Fruit fly (Drosophila melanogaster) whole organism, embryonic: ENCODE measurements around the gene SMC3.
A peak's percentile ranks its signal among the peaks of the same experiment; 100 is the strongest.

Source experiments
- Ada2b ChIP-seq: fragments of 200-800 bp; sonication (Bioruptor generic); IDR thresholded peaks from 2 replicates; pipeline ENCODE4 v1.3.6; 2022; ENCODE audit warnings: missing biosample characterization, missing genetic modification characterization
- C15 ChIP-seq: fragments of 200-800 bp; sonication (Bioruptor generic); IDR thresholded peaks from 3 replicates; pipeline ENCODE4 v1.3.6; 2022; ENCODE audit warnings: missing biosample characterization, missing genetic modification characterization
- CG12659 ChIP-seq: fragments of 200-800 bp; sonication (Bioruptor generic); optimal IDR thresholded peaks from 3 replicates; lab custom pipeline; 2017; ENCODE audit warnings: mild to moderate bottlenecking, missing biosample characterization, missing genetic modification reagents, missing genetic modification characterization
- CG12744 ChIP-seq: fragments of 200-800 bp; sonication (Bioruptor generic); optimal IDR thresholded peaks from 2 replicates; lab custom pipeline; 2016; ENCODE audit warnings: missing biosample characterization, missing genetic modification characterization
- CG13624 ChIP-seq: fragments of 200-800 bp; sonication (Bioruptor generic); optimal IDR thresholded peaks from 2 replicates; lab custom pipeline; 2016; ENCODE audit warnings: missing biosample characterization, missing genetic modification characterization
- CG15601 ChIP-seq: fragments of 200-800 bp; sonication (Bioruptor generic); optimal IDR thresholded peaks from 3 replicates; lab custom pipeline; 2019; ENCODE audit warnings: missing biosample characterization, mild to moderate bottlenecking, missing genetic modification characterization, moderate library complexity
- CG17912 ChIP-seq: fragments of 200-800 bp; sonication (Bioruptor generic); optimal IDR thresholded peaks from 2 replicates; lab custom pipeline; 2018; ENCODE audit warnings: missing biosample characterization, mild to moderate bottlenecking, missing genetic modification characterization
- CG18262 ChIP-seq: fragments of 200-800 bp; optimal IDR thresholded peaks from 3 replicates; lab custom pipeline; 2019; ENCODE audit warnings: missing biosample characterization, mild to moderate bottlenecking, missing genetic modification characterization, moderate library complexity
- CG3065 ChIP-seq: fragments of 200-800 bp; sonication (Bioruptor generic); optimal IDR thresholded peaks from 2 replicates; lab custom pipeline; 2016; ENCODE audit warnings: missing biosample characterization, missing genetic modification characterization
- CG34224 ChIP-seq: fragments of 200-800 bp; sonication (Bioruptor generic); IDR thresholded peaks from 3 replicates; pipeline ENCODE4 v1.3.6; 2022; ENCODE audit warnings: missing biosample characterization, missing genetic modification characterization; ENCODE audit not compliant: partially characterized antibody
- CG4617 ChIP-seq: fragments of 200-800 bp; sonication (Bioruptor generic); optimal IDR thresholded peaks from 3 replicates; lab custom pipeline; 2016; ENCODE audit warnings: missing biosample characterization, missing genetic modification characterization, borderline replicate concordance
- CG4730 ChIP-seq: fragments of 200-800 bp; sonication (Bioruptor generic); IDR thresholded peaks from 2 replicates; pipeline ENCODE4 v1.3.6; 2022; ENCODE audit warnings: missing biosample characterization, missing genetic modification characterization
- CG8281 ChIP-seq: fragments of 200-800 bp; sonication (Bioruptor generic); optimal IDR thresholded peaks from 2 replicates; lab custom pipeline; 2018; ENCODE audit warnings: missing biosample characterization, mild to moderate bottlenecking, missing genetic modification characterization, moderate library complexity
- CG9609 ChIP-seq: fragments of 200-800 bp; sonication (Bioruptor generic); optimal IDR thresholded peaks from 3 replicates; lab custom pipeline; 2016; ENCODE audit warnings: missing biosample characterization, missing genetic modification characterization
- CG9797 ChIP-seq: fragments of 200-800 bp; sonication (Bioruptor generic); optimal IDR thresholded peaks from 3 replicates; lab custom pipeline; 2018; ENCODE audit warnings: missing biosample characterization, mild to moderate bottlenecking, missing genetic modification characterization
- CG9932 ChIP-seq: fragments of 200-800 bp; sonication (Bioruptor generic); IDR thresholded peaks from 2 replicates; pipeline ENCODE4 v1.3.6; 2022; ENCODE audit warnings: missing biosample characterization, missing genetic modification characterization
- CTCF ChIP-seq: fragments of 200-800 bp; sonication (Bioruptor generic); optimal IDR thresholded peaks from 2 replicates; lab custom pipeline; 2017; ENCODE audit warnings: missing biosample characterization, mild to moderate bottlenecking, missing genetic modification characterization, moderate library complexity
- MESR4 ChIP-seq: fragments of 200-800 bp; sonication (Bioruptor generic); optimal IDR thresholded peaks from 2 replicates; lab custom pipeline; 2018; ENCODE audit warnings: missing biosample characterization, mild to moderate bottlenecking, missing genetic modification characterization, moderate library complexity
- Nf-YC ChIP-seq: fragments of 200-800 bp; optimal IDR thresholded peaks from 3 replicates; lab custom pipeline; 2019; ENCODE audit warnings: missing biosample characterization, mild to moderate bottlenecking, missing genetic modification characterization, moderate library complexity
- Pdp1 ChIP-seq, 2 experiments: fragments of 200-800 bp; sonication (Bioruptor generic); optimal IDR thresholded peaks; 3 replicates each; lab custom pipeline; 2016; ENCODE audit warnings: missing biosample characterization in 2 of 2, missing genetic modification characterization in 2 of 2, mild to moderate bottlenecking in 1 of 2, moderate library complexity in 1 of 2
- al ChIP-seq: fragments of 200-800 bp; sonication (Bioruptor generic); IDR thresholded peaks from 2 replicates; pipeline ENCODE4 v1.3.6; 2022; ENCODE audit warnings: missing biosample characterization, missing genetic modification characterization
- chif ChIP-seq, 2 experiments: fragments of 200-800 bp; sonication (Bioruptor generic); optimal IDR thresholded peaks; 3 replicates each; lab custom pipeline; 2016; ENCODE audit warnings: missing biosample characterization in 2 of 2, missing genetic modification characterization in 2 of 2
- exex ChIP-seq: fragments of 200-800 bp; sonication (Bioruptor generic); optimal IDR thresholded peaks from 4 replicates; lab custom pipeline; 2018; ENCODE audit warnings: missing biosample characterization, mild to moderate bottlenecking, missing genetic modification characterization, moderate library complexity
- gfzf ChIP-seq: fragments of 200-800 bp; sonication (Bioruptor generic); optimal IDR thresholded peaks from 2 replicates; lab custom pipeline; 2016; ENCODE audit warnings: missing biosample characterization, mild to moderate bottlenecking, missing genetic modification characterization, moderate library complexity
- grn ChIP-seq: fragments of 200-800 bp; sonication (Bioruptor generic); optimal IDR thresholded peaks from 3 replicates; lab custom pipeline; 2017; ENCODE audit warnings: missing biosample characterization, missing genetic modification characterization
- ken ChIP-seq: fragments of 200-800 bp; sonication (Bioruptor generic); IDR thresholded peaks from 3 replicates; pipeline ENCODE4 v1.3.6; 2022; ENCODE audit warnings: missing biosample characterization, missing genetic modification characterization
- knrl ChIP-seq: fragments of 200-800 bp; sonication (Bioruptor generic); IDR thresholded peaks from 3 replicates; pipeline ENCODE4 v1.3.6; 2022; ENCODE audit warnings: missing biosample characterization, missing genetic modification characterization; ENCODE audit not compliant: partially characterized antibody
- mam ChIP-seq: fragments of 200-800 bp; sonication (Bioruptor generic); optimal IDR thresholded peaks from 3 replicates; lab custom pipeline; 2016; ENCODE audit warnings: missing biosample characterization, missing genetic modification characterization
- peb ChIP-seq: fragments of 200-800 bp; sonication (Bioruptor generic); IDR thresholded peaks from 2 replicates; pipeline ENCODE4 v1.3.6; 2022; ENCODE audit warnings: missing biosample characterization, missing genetic modification characterization
- schlank ChIP-seq: fragments of 200-800 bp; sonication (Bioruptor generic); optimal IDR thresholded peaks from 2 replicates; lab custom pipeline; 2018; ENCODE audit warnings: missing biosample characterization, mild to moderate bottlenecking, missing genetic modification characterization
- sens-2 ChIP-seq: fragments of 200-800 bp; sonication (Bioruptor generic); IDR thresholded peaks from 2 replicates; pipeline ENCODE4 v1.3.6; 2022; ENCODE audit warnings: missing biosample characterization, missing genetic modification characterization
- sug ChIP-seq: fragments of 200-800 bp; optimal IDR thresholded peaks from 2 replicates; lab custom pipeline; 2019; ENCODE audit warnings: missing biosample characterization, mild to moderate bottlenecking, missing genetic modification characterization, moderate library complexity
- vvl ChIP-seq: fragments of 200-800 bp; sonication (Bioruptor generic); IDR thresholded peaks from 2 replicates; pipeline ENCODE4 v1.3.6; 2022; ENCODE audit warnings: missing biosample characterization, missing genetic modification characterization

The SMC3 gene

dm6 chrX:16547390-16547789 is 45.8 kb downstream of the SMC3 start, which contains the start of gene CG9902 (continued):
- TF ChIP-seq schlank (tag; lab: Kevin White, UChicago) (no peak), MESR4 (peak; percentile 40), Nf-YC (peak; percentile 26), C15 (GFP tag; lab: Robert Waterston, UW) (no peak), Pdp1 (GFP tag; optimal IDR thresholded peaks at IDR 0.05; lab: Kevin White, UChicago) (peak; percentile 7 to 73), CG9609 (GFP tag; lab: Kevin White, UChicago) (peak; percentile 18), gfzf (GFP tag; lab: Kevin White, UChicago) (peak; percentile 65), CG13624 (peak; percentile 24), CG34224 (GFP tag; lab: Robert Waterston, UW) (peak; percentile 83), al (GFP tag; lab: Robert Waterston, UW) (no peak), CG17912 (GFP tag; lab: Kevin White, UChicago) (peak; percentile 17), knrl (GFP tag; lab: Robert Waterston, UW) (peak; percentile 79), chif (GFP tag; optimal IDR thresholded peaks at IDR 0.05; lab: Kevin White, UChicago) (no peak), exex (tag; lab: Kevin White, UChicago) (peak; percentile 10), CTCF (peak; percentile 73), mam (peak; percentile 10), CG12744 (GFP tag; lab: Kevin White, UChicago) (peak; percentile 2), CG4617 (GFP tag; lab: Kevin White, UChicago) (peak; percentile 4), CG15601 (peak; percentile 44), CG9797 (GFP tag; lab: Kevin White, UChicago) (peak; percentile 48), CG3065 (GFP tag; lab: Kevin White, UChicago) (no peak), vvl (peak; percentile 73), Ada2b (GFP tag; lab: Robert Waterston, UW) (no peak)

DNA sequence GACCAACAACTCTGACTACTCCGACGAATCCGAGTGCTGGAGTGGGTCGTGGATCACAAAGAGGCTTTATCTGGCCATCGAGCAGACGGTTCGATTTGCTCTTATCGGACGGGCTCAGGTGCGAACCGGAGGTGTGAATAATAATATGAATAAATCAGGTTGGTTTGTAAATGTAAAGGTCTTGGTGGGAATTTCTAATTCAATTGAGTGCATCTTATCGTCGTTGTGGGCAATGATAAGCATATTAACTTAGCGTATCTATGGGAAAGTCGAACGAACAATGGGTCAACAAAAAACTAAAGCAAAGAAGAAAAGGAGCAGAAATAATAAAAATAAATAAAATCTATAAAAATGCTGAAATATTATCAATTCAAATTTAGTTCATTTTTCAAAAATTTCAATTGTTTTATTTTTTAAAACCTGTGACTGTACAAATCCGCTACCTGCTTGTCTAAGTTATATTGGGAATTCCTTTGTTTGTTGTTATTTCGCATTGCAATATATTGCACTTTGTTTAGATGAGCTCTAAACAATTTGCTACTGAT is 52.4 kb downstream of the SMC3 start, which contains the start of gene CG9903:
CG9903 (minus strand) TSS at position 51 of the 545 bp plus-strand sequence.
- no peak for TF ChIP-seq CG9932 (GFP tag; lab: Robert Waterston, UW)
- TF ChIP-seq exex (tag; lab: Kevin White, UChicago): peak; percentile 17
- peak; percentile 44 for TF ChIP-seq grn
- no peak for TF ChIP-seq ken (GFP tag; lab: Robert Waterston, UW)
- TF ChIP-seq CG18262: no peak
- TF ChIP-seq peb: no peak
- TF ChIP-seq sens-2 (GFP tag; lab: Robert Waterston, UW): 0 out of 2 replicates have a peak, but pooled peaks have one; percentile 13
- no peak for TF ChIP-seq CG8281 (tag; lab: Kevin White, UChicago)
- TF ChIP-seq CG4730 (GFP tag; lab: Robert Waterston, UW): no peak
- no peak for TF ChIP-seq CG12659 (GFP tag; lab: Kevin White, UChicago)
- TF ChIP-seq sug (tag; lab: Kevin White, UChicago): peak; percentile 6
